Fruit fly (Drosophila melanogaster): ENCODE measurements around the gene CG11664.

DNA sequence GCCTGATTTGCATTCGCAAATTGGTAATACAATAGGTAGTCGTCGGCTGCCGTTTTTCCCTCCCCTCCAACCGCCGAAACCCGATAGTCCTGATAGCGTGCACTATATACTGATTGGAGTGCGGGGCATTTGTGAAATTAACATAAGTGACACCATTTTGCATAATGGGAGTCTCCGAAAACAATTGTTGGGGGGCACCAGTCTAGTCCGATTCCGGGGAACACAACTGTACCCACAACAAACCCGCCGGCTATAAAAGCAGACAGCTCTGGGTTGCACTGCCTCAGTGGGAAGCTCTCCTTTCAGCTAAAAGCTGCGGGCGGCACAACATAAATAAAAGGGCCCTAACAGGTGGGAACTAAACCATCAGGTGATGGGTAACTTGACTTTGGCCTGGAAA lies 13.2 kb upstream of the CG11664 start, which contains the start of gene CG14634:
- TF ChIP-seq lola (GFP tag; optimal IDR thresholded peaks at IDR 0.05) = no peak
- no peak for TF ChIP-seq pan (optimal IDR thresholded peaks at IDR 0.05)
- TF ChIP-seq N (GFP tag; optimal IDR thresholded peaks at IDR 0.05) = no peak
- no peak for TF ChIP-seq h (GFP tag; optimal IDR thresholded peaks at IDR 0.05)
- TF ChIP-seq ey (GFP tag; optimal IDR thresholded peaks at IDR 0.05) = no peak
- no peak for TF ChIP-seq sage (GFP tag; optimal IDR thresholded peaks at IDR 0.05)
- TF ChIP-seq Rel (GFP tag; optimal IDR thresholded peaks at IDR 0.05) = no peak
- TF ChIP-seq Rel (tag; optimal IDR thresholded peaks at IDR 0.05) = no peak
- no peak for TF ChIP-seq Mio (GFP tag; optimal IDR thresholded peaks at IDR 0.05)
- no peak for TF ChIP-seq usp (GFP tag; optimal IDR thresholded peaks at IDR 0.05)
- no peak for TF ChIP-seq psq (GFP tag; optimal IDR thresholded peaks at IDR 0.05)

Data from whole organism, wandering third instar larva.